Fruit fly (Drosophila melanogaster) whole organism, embryonic: Measurements from ENCODE around the gene Cpr78Cb.

ENCODE experiments used
- B-H1 ChIP-seq: fragments of 200-800 bp; sonication (Bioruptor generic); IDR thresholded peaks from 3 replicates; pipeline ENCODE4 v1.3.6; 2022; ENCODE audit warnings: missing biosample characterization, missing genetic modification characterization
- B-H2 ChIP-seq: fragments of 200-800 bp; sonication (Bioruptor generic); optimal IDR thresholded peaks from 2 replicates; lab custom pipeline; 2018; ENCODE audit warnings: missing biosample characterization, mild to moderate bottlenecking, missing genetic modification characterization
- CG10209 ChIP-seq: fragments of 200-800 bp; sonication (Bioruptor generic); optimal IDR thresholded peaks from 3 replicates; lab custom pipeline; 2017; ENCODE audit warnings: missing biosample characterization, mild to moderate bottlenecking, missing genetic modification characterization, missing genetic modification reagents
- CG10267 ChIP-seq: fragments of 200-800 bp; sonication (Bioruptor generic); optimal IDR thresholded peaks from 2 replicates; lab custom pipeline; 2018; ENCODE audit warnings: missing biosample characterization, mild to moderate bottlenecking, missing genetic modification characterization, moderate library complexity
- CG11093 ChIP-seq: fragments of 200-800 bp; sonication (Bioruptor generic); IDR thresholded peaks from 3 replicates; pipeline ENCODE4 v1.3.6; 2022; ENCODE audit warnings: missing biosample characterization, missing genetic modification characterization
- CG11247 ChIP-seq: fragments of 200-800 bp; sonication (Bioruptor generic); IDR thresholded peaks from 2 replicates; pipeline ENCODE4 v1.3.6; 2022; ENCODE audit warnings: missing biosample characterization, missing genetic modification characterization
- CG12659 ChIP-seq: fragments of 200-800 bp; sonication (Bioruptor generic); optimal IDR thresholded peaks from 3 replicates; lab custom pipeline; 2017; ENCODE audit warnings: mild to moderate bottlenecking, missing biosample characterization, missing genetic modification reagents, missing genetic modification characterization
- CG12769 ChIP-seq: fragments of 200-800 bp; sonication (Bioruptor generic); optimal IDR thresholded peaks from 2 replicates; lab custom pipeline; 2019; ENCODE audit warnings: missing biosample characterization, mild to moderate bottlenecking, missing genetic modification characterization, moderate library complexity
- CG13296 ChIP-seq: fragments of 200-800 bp; sonication (Bioruptor generic); optimal IDR thresholded peaks from 3 replicates; lab custom pipeline; 2018; ENCODE audit warnings: missing biosample characterization, mild to moderate bottlenecking, missing genetic modification characterization
- CG13775 ChIP-seq: fragments of 200-800 bp; sonication (Bioruptor generic); optimal IDR thresholded peaks from 3 replicates; lab custom pipeline; 2017; ENCODE audit warnings: missing biosample characterization, mild to moderate bottlenecking, missing genetic modification characterization
- CG15269 ChIP-seq: fragments of 200-800 bp; sonication (Bioruptor generic); optimal IDR thresholded peaks from 2 replicates; lab custom pipeline; 2018; ENCODE audit warnings: missing biosample characterization, mild to moderate bottlenecking, missing genetic modification characterization, moderate library complexity
- CG15696 ChIP-seq: fragments of 200-800 bp; sonication (Bioruptor generic); optimal IDR thresholded peaks from 2 replicates; lab custom pipeline; 2019; ENCODE audit warnings: missing biosample characterization, mild to moderate bottlenecking, missing genetic modification characterization, moderate library complexity
- CG17568 ChIP-seq: fragments of 200-800 bp; sonication (Bioruptor generic); optimal IDR thresholded peaks from 2 replicates; lab custom pipeline; 2018; ENCODE audit warnings: missing biosample characterization, mild to moderate bottlenecking, missing genetic modification characterization, moderate library complexity
- CG18599 ChIP-seq: fragments of 200-800 bp; sonication (Bioruptor generic); optimal IDR thresholded peaks from 3 replicates; lab custom pipeline; 2017; ENCODE audit warnings: missing biosample characterization, missing genetic modification characterization, mild to moderate bottlenecking, moderate library complexity, missing genetic modification reagents
- CG18619 ChIP-seq: fragments of 200-800 bp; sonication (Bioruptor generic); optimal IDR thresholded peaks from 3 replicates; lab custom pipeline; 2017; ENCODE audit warnings: missing biosample characterization, mild to moderate bottlenecking, missing genetic modification characterization
- CG3847 ChIP-seq: fragments of 200-800 bp; sonication (Bioruptor generic); IDR thresholded peaks from 2 replicates; pipeline ENCODE4 v1.3.6; 2022; ENCODE audit warnings: missing biosample characterization, missing genetic modification characterization
- CG6254 ChIP-seq: fragments of 200-800 bp; sonication (Bioruptor generic); optimal IDR thresholded peaks from 3 replicates; lab custom pipeline; 2017; ENCODE audit warnings: mild to moderate bottlenecking, missing biosample characterization, missing genetic modification reagents, missing genetic modification characterization
- CG6765 ChIP-seq: fragments of 200-800 bp; sonication (Bioruptor generic); optimal IDR thresholded peaks from 3 replicates; lab custom pipeline; 2017; ENCODE audit warnings: missing biosample characterization, mild to moderate bottlenecking, missing genetic modification characterization
- CG7271 ChIP-seq: fragments of 200-800 bp; sonication (Bioruptor generic); optimal IDR thresholded peaks from 2 replicates; lab custom pipeline; 2018; ENCODE audit warnings: missing biosample characterization, mild to moderate bottlenecking, missing genetic modification characterization, moderate library complexity
- CG7556 ChIP-seq: fragments of 200-800 bp; sonication (Bioruptor generic); optimal IDR thresholded peaks from 2 replicates; lab custom pipeline; 2017; ENCODE audit warnings: missing biosample characterization, mild to moderate bottlenecking, missing genetic modification characterization
- CG8290 ChIP-seq, 3 experiments: fragments of 200-800 bp; sonication (Bioruptor generic); optimal IDR thresholded peaks; 2 replicates each; lab custom pipeline; 2016 to 2019; ENCODE audit warnings: missing biosample characterization in 3 of 3, missing genetic modification characterization in 3 of 3, mild to moderate bottlenecking in 2 of 3, moderate library complexity in 1 of 3
- CG8478 ChIP-seq: fragments of >200 bp; optimal IDR thresholded peaks from 2 replicates; lab custom pipeline; 2018
- CoRest ChIP-seq: fragments of 200-800 bp; sonication (Bioruptor generic); optimal IDR thresholded peaks from 3 replicates; lab custom pipeline; 2018; ENCODE audit warnings: missing biosample characterization, mild to moderate bottlenecking, missing genetic modification characterization, moderate library complexity
- Dref ChIP-seq: fragments of 200-800 bp; sonication (Bioruptor generic); IDR thresholded peaks from 2 replicates; pipeline ENCODE4 v1.3.6; 2022; ENCODE audit warnings: missing biosample characterization, missing genetic modification characterization
- Ets65A ChIP-seq: fragments of 200-800 bp; sonication (Bioruptor generic); peaks from one replicate; lab custom pipeline; 2016; ENCODE audit warnings: missing biosample characterization, missing genetic modification characterization
- HHEX ChIP-seq: fragments of 200-800 bp; sonication (Bioruptor generic); optimal IDR thresholded peaks from 3 replicates; lab custom pipeline; 2017; ENCODE audit warnings: missing biosample characterization, mild to moderate bottlenecking, missing genetic modification characterization, missing genetic modification reagents
- HLH54F ChIP-seq: fragments of 200-800 bp; sonication (Bioruptor generic); optimal IDR thresholded peaks from 3 replicates; lab custom pipeline; 2016; ENCODE audit warnings: missing biosample characterization, missing genetic modification characterization
- Hand ChIP-seq: fragments of 200-800 bp; sonication (Bioruptor generic); optimal IDR thresholded peaks from 2 replicates; lab custom pipeline; 2017; ENCODE audit warnings: mild to moderate bottlenecking, missing biosample characterization, missing genetic modification reagents, missing genetic modification characterization
- Hr39 ChIP-seq: fragments of >200 bp; optimal IDR thresholded peaks from 2 replicates; lab custom pipeline; 2017
- Hr51 ChIP-seq, 2 experiments: fragments of 200-800 bp; sonication (Bioruptor generic); optimal IDR thresholded peaks; 2 replicates in 1 of 2; 3 replicates in 1 of 2; lab custom pipeline; 2016 to 2018; ENCODE audit warnings: missing biosample characterization in 2 of 2, missing genetic modification characterization in 2 of 2, mild to moderate bottlenecking in 1 of 2, moderate library complexity in 1 of 2
- Hsf ChIP-seq: fragments of 200-800 bp; sonication (Bioruptor generic); optimal IDR thresholded peaks from 3 replicates; lab custom pipeline; 2016; ENCODE audit warnings: missing biosample characterization, missing genetic modification characterization
- MESR4 ChIP-seq: fragments of 200-800 bp; sonication (Bioruptor generic); optimal IDR thresholded peaks from 2 replicates; lab custom pipeline; 2018; ENCODE audit warnings: missing biosample characterization, mild to moderate bottlenecking, missing genetic modification characterization, moderate library complexity
- Med ChIP-seq: fragments of 200-800 bp; sonication (Bioruptor generic); peaks from one replicate; lab custom pipeline; 2016; ENCODE audit warnings: missing biosample characterization, missing genetic modification characterization, mild to moderate bottlenecking, inconsistent platforms, moderate library complexity
- Meics ChIP-seq: fragments of 200-800 bp; sonication (Bioruptor generic); optimal IDR thresholded peaks from 2 replicates; lab custom pipeline; 2017; ENCODE audit warnings: missing biosample characterization, mild to moderate bottlenecking, missing genetic modification characterization
- Poxn ChIP-seq: fragments of 200-800 bp; sonication (Bioruptor generic); IDR thresholded peaks from 2 replicates; pipeline ENCODE4 v1.3.6; 2022; ENCODE audit warnings: missing biosample characterization, missing genetic modification characterization
- Trl ChIP-seq, 3 experiments: fragments of >200 bp in 2 of 3; fragments of 200-800 bp in 1 of 3; sonication (Bioruptor generic) in 1 of 3; optimal IDR thresholded peaks; 2 replicates in 1 of 3; 3 replicates in 2 of 3; lab custom pipeline; 2016 to 2017; ENCODE audit warnings: missing biosample characterization in 1 of 3, missing genetic modification characterization in 1 of 3
- ash1 ChIP-seq: fragments of 200-800 bp; sonication (Bioruptor generic); optimal IDR thresholded peaks from 2 replicates; lab custom pipeline; 2018; ENCODE audit warnings: missing biosample characterization, mild to moderate bottlenecking, missing genetic modification characterization
- caup ChIP-seq: fragments of 200-800 bp; sonication (Bioruptor generic); optimal IDR thresholded peaks from 3 replicates; lab custom pipeline; 2017; ENCODE audit warnings: missing biosample characterization, mild to moderate bottlenecking, missing genetic modification characterization, moderate library complexity; ENCODE audit not compliant: severe bottlenecking
- croc ChIP-seq: fragments of 200-800 bp; sonication (Bioruptor generic); conservative IDR thresholded peaks from 3 replicates; pipeline ENCODE4 v1.3.6; 2022; ENCODE audit warnings: missing biosample characterization, missing genetic modification characterization
- fd3F ChIP-seq: fragments of 200-800 bp; sonication (Bioruptor generic); optimal IDR thresholded peaks from 2 replicates; lab custom pipeline; 2018; ENCODE audit warnings: missing biosample characterization, mild to moderate bottlenecking, missing genetic modification characterization, moderate library complexity
- gem ChIP-seq: fragments of 200-800 bp; sonication (Bioruptor generic); optimal IDR thresholded peaks from 2 replicates; lab custom pipeline; 2019; ENCODE audit warnings: missing biosample characterization, mild to moderate bottlenecking, missing genetic modification characterization, moderate library complexity
- pho ChIP-seq: fragments of 200-800 bp; sonication (Bioruptor generic); optimal IDR thresholded peaks from 2 replicates; lab custom pipeline; 2016; ENCODE audit warnings: missing biosample characterization, missing genetic modification characterization
- seq ChIP-seq: fragments of 200-800 bp; sonication (Bioruptor generic); IDR thresholded peaks from 2 replicates; pipeline ENCODE4 v1.3.6; 2022; ENCODE audit warnings: missing biosample characterization, missing genetic modification characterization
- tap ChIP-seq: fragments of 200-800 bp; optimal IDR thresholded peaks from 3 replicates; lab custom pipeline; 2019; ENCODE audit warnings: missing biosample characterization, mild to moderate bottlenecking, missing genetic modification characterization, moderate library complexity
- ttk ChIP-seq: fragments of 200-800 bp; sonication (Bioruptor generic); IDR thresholded peaks from 2 replicates; pipeline ENCODE4 v2.1.2; 2022; ENCODE audit warnings: missing biosample characterization, missing genetic modification characterization
- unc-4 ChIP-seq: fragments of 200-800 bp; sonication (Bioruptor generic); IDR thresholded peaks from 2 replicates; pipeline ENCODE4 v1.3.6; 2022; ENCODE audit warnings: missing biosample characterization, missing genetic modification characterization; ENCODE audit not compliant: partially characterized antibody

Gene Cpr78Cb

dm6 chr3L:21319957-21320356 is 25.7 kb downstream of the Cpr78Cb start:
- TF ChIP-seq Dref = 0 out of 2 replicates have a peak, but pooled peaks have one; percentile 8
- peak; percentile 24 for TF ChIP-seq Hr39 (lab: Kevin White, UChicago)
- TF ChIP-seq Med (GFP tag; lab: Kevin White, UChicago) = peak; percentile 22
- TF ChIP-seq CG15696 (tag; lab: Kevin White, UChicago) = no peak
- TF ChIP-seq CG8478 (lab: Kevin White, UChicago) = peak; percentile 83
- no peak for TF ChIP-seq MESR4 (GFP tag; lab: Kevin White, UChicago)
- TF ChIP-seq B-H1 (GFP tag; lab: Robert Waterston, UW) = no peak
- peak; percentile 66 for TF ChIP-seq Ets65A
- no peak for TF ChIP-seq ttk
- no peak for TF ChIP-seq Meics

- TF ChIP-seq croc (no peak), CG12659 (GFP tag; lab: Kevin White, UChicago) (peak; percentile 28), CG18619 (GFP tag; lab: Kevin White, UChicago) (peak; percentile 7), caup (peak; percentile 52), CG3847 (GFP tag; lab: Robert Waterston, UW) (peak; percentile 36; the same call in 1 of the 2 replicates), CG10267 (tag; lab: Kevin White, UChicago) (peak; percentile 26), CG13775 (GFP tag; lab: Kevin White, UChicago) (peak; percentile 1), Hand (GFP tag; lab: Kevin White, UChicago) (peak; percentile 78), CG7556 (GFP tag; lab: Kevin White, UChicago) (peak; percentile 73), Ets65A (peak; percentile 14), pho (GFP tag; lab: Kevin White, UChicago) (peak; percentile 28), Meics (peak; percentile 69), HHEX (GFP tag; lab: Kevin White, UChicago) (peak; percentile 36), CG13296 (GFP tag; lab: Kevin White, UChicago) (peak; percentile 58), seq (GFP tag; lab: Robert Waterston, UW) (0 out of 2 replicates have a peak, but pooled peaks have one; percentile 11), CG6254 (GFP tag; lab: Kevin White, UChicago) (no peak), tap (tag; lab: Kevin White, UChicago) (peak; percentile 0), B-H2 (GFP tag; lab: Kevin White, UChicago) (peak; percentile 4), CG18599 (peak; percentile 82), fd3F (GFP tag; lab: Kevin White, UChicago) (peak; percentile 28), CG6765 (GFP tag; lab: Kevin White, UChicago) (peak; percentile 49), HLH54F (GFP tag; lab: Kevin White, UChicago) (peak; percentile 7), Hsf (GFP tag; lab: Kevin White, UChicago) (peak; percentile 0), CG10209 (GFP tag; lab: Kevin White, UChicago) (peak; percentile 29), Hr51 (GFP tag; optimal IDR thresholded peaks at IDR 0.05; lab: Kevin White, UChicago) (peak in 1 of 2 experiments; percentile 51), CG15269 (peak; percentile 51), Trl (optimal IDR thresholded peaks at IDR 0.05; lab: Kevin White, UChicago) (no peak), Trl (GFP tag; optimal IDR thresholded peaks at IDR 0.05; lab: Kevin White, UChicago) (no peak), CoRest (tag; lab: Kevin White, UChicago) (peak; percentile 18), CG8290 (GFP tag; optimal IDR thresholded peaks at IDR 0.05; lab: Kevin White, UChicago) (no peak), CG8290 (tag; optimal IDR thresholded peaks at IDR 0.05; lab: Kevin White, UChicago) (no peak), CG11247 (no peak), unc-4 (GFP tag; lab: Robert Waterston, UW) (0 out of 2 replicates have a peak, but pooled peaks have one; percentile 13), ash1 (no peak), CG17568 (GFP tag; lab: Kevin White, UChicago) (peak; percentile 46), gem (tag; lab: Kevin White, UChicago) (peak; percentile 48), CG7271 (tag; lab: Kevin White, UChicago) (no peak), Poxn (GFP tag; lab: Robert Waterston, UW) (no peak), CG11093 (GFP tag; lab: Robert Waterston, UW) (no peak), CG12769 (peak; percentile 49)
Observed at dm6 chr3L:21321807-21322503, 27.7 kb downstream of the Cpr78Cb start.
